Worm (Caenorhabditis elegans) whole organism, L1 larva: ENCODE measurements around the gene pod-1.
A peak's percentile ranks its signal among the peaks of the same experiment; 100 is the strongest.

ENCODE experiments used
- C34B4.2 ChIP-seq: sonication (generic microtip); optimal IDR thresholded peaks from 2 replicates; lab custom pipeline; 2017; ENCODE audit warnings: mild to moderate bottlenecking, missing genetic modification characterization, missing compliant biosample characterization
- alr-1 ChIP-seq: fragments of 200-800 bp; sonication (Bioruptor generic); optimal IDR thresholded peaks from 2 replicates; lab custom pipeline; 2018; ENCODE audit warnings: borderline replicate concordance, mild to moderate bottlenecking, missing genetic modification characterization, missing compliant biosample characterization
- aly-2 ChIP-seq: fragments of 150-350 bp; optimal IDR thresholded peaks from 2 replicates; lab custom pipeline; 2014; ENCODE audit warnings: missing biosample characterization, missing genetic modification characterization
- blmp-1 ChIP-seq: fragments of 150-350 bp; optimal IDR thresholded peaks from 2 replicates; lab custom pipeline; 2014; ENCODE audit warnings: missing biosample characterization, missing genetic modification characterization
- ceh-88 ChIP-seq: fragments of 200-800 bp; sonication (Bioruptor generic); IDR thresholded peaks from 2 replicates; pipeline ENCODE4 v1.3.6; 2022; ENCODE audit warnings: missing genetic modification characterization, missing compliant biosample characterization
- dsc-1 ChIP-seq: sonication (generic microtip); optimal IDR thresholded peaks from 2 replicates; lab custom pipeline; 2016; ENCODE audit warnings: mild to moderate bottlenecking, missing genetic modification characterization, missing compliant biosample characterization
- efl-1 ChIP-seq, 4 experiments: fragments of 150-350 bp; optimal IDR thresholded peaks in 3 of 4; peaks in 1 of 4; 1 replicate in 1 of 4; 2 replicates in 3 of 4; lab custom pipeline; 2014; ENCODE audit warnings: missing biosample characterization in 2 of 4, missing genetic modification characterization in 2 of 4, missing genetic modification reagents in 2 of 4
- egl-27 ChIP-seq, 2 experiments: fragments of 150-350 bp in 1 of 2; sonication (generic microtip); optimal IDR thresholded peaks; 3 replicates each; lab custom pipeline; 2017 to 2018; ENCODE audit warnings: missing biosample characterization in 2 of 2, missing genetic modification characterization in 2 of 2, missing genetic modification reagents in 2 of 2
- elt-2 ChIP-seq: sonication (generic microtip); optimal IDR thresholded peaks from 2 replicates; lab custom pipeline; 2016; ENCODE audit warnings: missing genetic modification characterization, mild to moderate bottlenecking, inconsistent platforms, missing compliant biosample characterization, missing genetic modification reagents
- fkh-10 ChIP-seq: sonication (generic microtip); optimal IDR thresholded peaks from 2 replicates; lab custom pipeline; 2017; ENCODE audit warnings: missing biosample characterization, missing genetic modification reagents, missing genetic modification characterization
- isw-1 ChIP-seq: fragments of 200-800 bp; sonication (Bioruptor generic); IDR thresholded peaks from 2 replicates; pipeline ENCODE4 v1.3.6; 2022; ENCODE audit warnings: missing genetic modification characterization, missing compliant biosample characterization
- lin-14 ChIP-seq: fragments of 200-800 bp; sonication (Bioruptor generic); optimal IDR thresholded peaks from 2 replicates; lab custom pipeline; 2018; ENCODE audit warnings: mild to moderate bottlenecking, missing genetic modification characterization, moderate library complexity, missing compliant biosample characterization
- lin-35 ChIP-seq, 2 experiments: fragments of 150-350 bp; optimal IDR thresholded peaks; 2 replicates each; lab custom pipeline; 2014; ENCODE audit warnings: missing biosample characterization in 2 of 2, missing genetic modification characterization in 2 of 2, missing genetic modification reagents in 2 of 2
- lsy-2 ChIP-seq, 2 experiments: fragments of 150-350 bp; optimal IDR thresholded peaks; 2 replicates each; lab custom pipeline; 2014; ENCODE audit warnings: missing biosample characterization in 2 of 2, missing genetic modification characterization in 2 of 2
- mab-9 ChIP-seq: fragments of 200-800 bp; sonication (Bioruptor generic); IDR thresholded peaks from 2 replicates; pipeline ENCODE4 v1.3.6; 2022; ENCODE audit warnings: missing genetic modification reagents, missing genetic modification characterization, missing compliant biosample characterization
- mef-2 ChIP-seq: fragments of 150-350 bp; optimal IDR thresholded peaks from 2 replicates; lab custom pipeline; 2014; ENCODE audit warnings: missing biosample characterization, missing genetic modification characterization
- nhr-11 ChIP-seq: fragments of 150-350 bp; optimal IDR thresholded peaks from 2 replicates; lab custom pipeline; 2014; ENCODE audit warnings: missing biosample characterization, missing genetic modification characterization
- nhr-76 ChIP-seq: sonication (generic microtip); optimal IDR thresholded peaks from 2 replicates; lab custom pipeline; 2017; ENCODE audit warnings: missing biosample characterization, missing genetic modification characterization
- nhr-85 ChIP-seq: sonication (generic microtip); peaks from one replicate; lab custom pipeline; 2016; ENCODE audit warnings: missing genetic modification characterization, inconsistent platforms, missing compliant biosample characterization
- nhr-90 ChIP-seq: sonication (generic microtip); optimal IDR thresholded peaks from 2 replicates; lab custom pipeline; 2016; ENCODE audit warnings: mild to moderate bottlenecking, missing genetic modification characterization, missing compliant biosample characterization; ENCODE audit not compliant: poor library complexity
- pax-3 ChIP-seq: fragments of 200-800 bp; sonication (Bioruptor generic); optimal IDR thresholded peaks from 2 replicates; lab custom pipeline; 2018; ENCODE audit warnings: mild to moderate bottlenecking, missing genetic modification characterization, moderate library complexity, missing compliant biosample characterization
- rnt-1 ChIP-seq: sonication (generic microtip); optimal IDR thresholded peaks from 2 replicates; lab custom pipeline; 2016; ENCODE audit warnings: mild to moderate bottlenecking, missing genetic modification characterization, moderate library complexity, missing compliant biosample characterization
- unc-98 ChIP-seq: fragments of 200-800 bp; sonication (Bioruptor generic); IDR thresholded peaks from 2 replicates; pipeline ENCODE4 v1.3.6; 2022; ENCODE audit warnings: missing genetic modification characterization, missing compliant biosample characterization
- xbp-1 ChIP-seq: sonication (generic microtip); optimal IDR thresholded peaks from 2 replicates; lab custom pipeline; 2016; ENCODE audit warnings: missing genetic modification characterization, missing compliant biosample characterization

pod-1 gene

DNA sequence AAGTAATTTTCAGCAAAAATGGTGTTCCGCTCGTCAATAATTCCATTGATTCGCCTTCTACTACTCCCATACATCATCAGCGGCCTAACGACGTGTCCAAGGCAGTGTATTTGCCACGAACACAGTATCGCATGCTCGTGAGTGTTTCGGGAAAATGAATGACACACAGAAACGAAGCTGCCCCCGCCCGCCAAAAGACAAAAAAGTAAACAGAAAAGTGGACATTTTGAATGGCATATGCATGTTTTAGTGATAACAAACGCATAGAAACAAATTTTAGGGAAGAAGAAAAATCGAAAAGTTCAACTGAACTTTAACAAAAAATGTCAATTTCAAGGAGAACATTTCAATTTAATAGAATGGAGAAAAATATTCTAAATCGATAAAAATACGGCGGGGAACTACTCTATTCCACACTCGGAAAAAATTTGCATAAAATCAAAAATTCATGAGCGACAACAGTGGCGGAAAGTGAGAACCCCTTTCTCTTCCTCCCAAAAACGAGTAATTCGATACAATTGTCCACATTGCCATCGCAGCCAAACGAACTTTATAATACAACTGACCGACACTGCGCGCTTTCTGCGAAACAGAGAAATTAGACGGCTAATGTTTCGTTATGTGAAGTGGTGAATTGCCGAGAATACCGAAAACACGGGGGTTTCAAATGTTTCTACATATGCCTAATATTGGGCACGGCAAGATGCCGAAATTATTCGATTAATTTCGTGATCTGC, 4.8 kb upstream of the pod-1 start:
- TF ChIP-seq elt-2 = no peak
- TF ChIP-seq blmp-1 (tag; lab: Kevin White, UChicago) = peak; percentile 41

DNA sequence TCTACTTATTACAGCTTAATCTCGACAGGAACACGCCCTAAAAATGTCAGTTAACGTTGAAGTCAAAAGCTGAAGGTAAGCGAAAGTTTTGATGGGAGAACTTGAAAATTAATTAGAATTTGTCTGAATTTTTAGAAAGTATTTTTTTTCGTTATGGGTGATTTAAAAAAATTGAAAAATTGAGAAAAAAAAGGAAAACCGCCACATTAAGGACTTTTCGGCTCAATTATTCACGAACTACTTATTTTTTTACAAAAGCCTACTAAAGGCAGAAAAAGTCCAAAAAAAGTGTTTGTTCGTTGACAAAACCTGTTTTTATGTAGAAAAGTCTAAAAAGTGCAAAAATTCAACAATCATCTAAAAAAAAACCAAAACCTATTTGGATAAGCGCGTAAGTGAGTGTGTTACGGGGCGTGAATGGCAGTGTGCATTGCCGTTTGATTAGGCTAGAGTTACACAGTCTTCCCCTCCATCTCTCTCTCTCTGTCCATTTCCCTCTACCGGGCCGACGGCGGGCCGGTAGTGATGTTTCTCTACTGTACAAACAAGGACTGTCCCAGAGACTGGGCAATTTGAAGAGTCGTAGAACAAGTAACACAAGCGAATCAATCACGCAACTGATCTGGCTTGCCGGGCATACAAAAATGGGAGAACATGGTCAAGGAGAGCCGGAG, 3.6 kb upstream of the pod-1 start, which contains the start of gene lron-13:
lron-13 (plus strand) TSS at position 15 of the 674 bp plus-strand sequence.
- peak in 1 of 2 experiments; percentile 31 for TF ChIP-seq lin-35 (GFP tag; optimal IDR thresholded peaks at IDR 0.05; lab: Kevin White, UChicago)
- TF ChIP-seq ceh-88 (GFP tag; lab: Robert Waterston, UW) = no peak
- no peak for TF ChIP-seq nhr-11 (tag; lab: Kevin White, UChicago)
- TF ChIP-seq efl-1 (optimal IDR thresholded peaks at IDR 0.05; lab: Kevin White, UChicago) = no peak
- TF ChIP-seq efl-1 (GFP tag; optimal IDR thresholded peaks at IDR 0.05 in 1 of 2; lab: Kevin White, UChicago) = peak in 1 of 2 experiments; percentile 88
- no peak for TF ChIP-seq unc-98 (GFP tag; lab: Robert Waterston, UW)
- TF ChIP-seq rnt-1 (tag; lab: Kevin White, UChicago) = no peak
- TF ChIP-seq nhr-90 (tag; lab: Kevin White, UChicago) = peak; percentile 0
- TF ChIP-seq nhr-85 (tag; lab: Kevin White, UChicago) = no peak

DNA sequence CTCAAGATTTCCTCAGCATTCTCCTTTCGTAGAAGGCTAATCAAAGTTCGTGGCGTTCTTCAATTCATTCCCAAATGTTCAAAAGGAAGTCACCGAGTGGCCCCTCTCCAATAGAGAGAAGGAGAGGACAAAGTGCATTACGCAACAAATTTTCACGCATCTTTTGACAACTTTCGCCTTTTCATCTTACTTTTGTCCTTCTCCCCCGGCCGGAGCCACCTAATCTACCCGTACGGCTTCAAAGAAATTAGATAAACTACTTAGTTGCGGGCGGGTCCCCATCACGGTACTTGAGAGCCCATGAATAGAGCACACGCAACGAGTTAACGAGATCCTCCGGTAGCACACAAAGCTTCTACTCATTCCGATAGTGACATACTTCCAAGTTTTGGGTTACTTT, 2.8 kb upstream of the pod-1 start:
- TF ChIP-seq fkh-10 = peak; percentile 75
- peak; percentile 23 for TF ChIP-seq lin-14
- no peak for TF ChIP-seq xbp-1

DNA sequence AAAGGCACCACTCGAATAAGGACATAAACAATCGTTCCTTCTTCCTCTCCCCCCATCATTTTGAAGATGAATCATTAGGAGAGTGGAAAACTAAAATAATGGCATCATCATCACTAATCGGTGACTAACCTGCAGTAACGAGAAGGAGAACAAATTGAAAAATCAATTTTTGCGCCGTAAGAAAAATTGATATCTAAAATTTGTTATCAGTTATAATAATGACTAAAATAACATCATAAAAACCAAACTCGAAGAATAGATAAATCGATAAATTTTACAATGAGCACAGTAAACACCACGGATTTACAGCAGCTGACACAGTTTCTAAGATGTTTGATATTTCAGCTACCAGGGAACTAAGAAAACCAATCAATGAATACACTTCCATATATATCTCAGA, 2.3 kb upstream of the pod-1 start:
- no peak for TF ChIP-seq isw-1
- TF ChIP-seq lsy-2 (tag; optimal IDR thresholded peaks at IDR 0.05; lab: Kevin White, UChicago) = no peak
- no peak for TF ChIP-seq mef-2 (tag; lab: Kevin White, UChicago)
- no peak for TF ChIP-seq pax-3 (tag; lab: Kevin White, UChicago)
- no peak for TF ChIP-seq nhr-85 (tag; lab: Kevin White, UChicago)
- no peak for TF ChIP-seq C34B4.2 (tag; lab: Kevin White, UChicago)
- no peak for TF ChIP-seq efl-1 (optimal IDR thresholded peaks at IDR 0.05; lab: Kevin White, UChicago)
- no peak for TF ChIP-seq efl-1 (GFP tag; optimal IDR thresholded peaks at IDR 0.05 in 1 of 2; lab: Kevin White, UChicago)
- TF ChIP-seq lin-35 (GFP tag; optimal IDR thresholded peaks at IDR 0.05; lab: Kevin White, UChicago) = no peak
- TF ChIP-seq nhr-76 (tag; lab: Kevin White, UChicago) = no peak
- no peak for TF ChIP-seq aly-2

DNA sequence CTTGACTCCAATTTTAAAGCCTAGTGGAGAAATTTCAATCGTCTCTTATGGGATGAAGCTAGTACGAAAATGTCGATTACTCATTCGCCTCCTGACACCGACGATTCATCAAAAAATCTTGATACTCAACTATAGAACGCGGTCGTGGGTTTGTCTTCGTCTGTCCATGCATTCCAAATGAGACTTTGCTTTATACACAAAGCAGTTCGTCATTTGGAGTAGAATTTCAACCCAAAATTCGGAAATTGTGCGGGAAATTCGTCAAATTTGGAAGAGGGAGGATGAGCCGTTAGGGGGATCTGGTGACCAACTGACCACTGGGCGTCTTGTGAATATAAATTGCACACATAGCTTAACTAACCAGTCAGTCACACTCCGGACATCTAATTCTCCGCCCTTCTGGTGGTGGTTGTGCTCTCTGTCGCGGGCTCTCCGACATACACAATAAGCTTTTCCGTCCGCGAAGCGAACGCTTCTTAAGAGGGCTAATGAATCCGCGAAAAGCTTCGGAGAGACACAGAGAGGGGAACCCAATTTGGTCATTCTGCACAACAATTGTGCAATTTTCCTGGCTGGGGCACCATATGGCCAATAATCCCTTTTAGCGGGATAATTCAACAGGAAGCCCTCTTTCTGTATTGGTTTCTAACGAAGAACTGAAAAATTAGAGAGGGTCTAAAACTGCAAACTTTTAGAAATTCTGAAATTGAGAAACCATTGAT, 1.4 kb upstream of the pod-1 start:
- peak; percentile 11 for TF ChIP-seq alr-1 (tag; lab: Kevin White, UChicago)
- no peak for TF ChIP-seq efl-1 (optimal IDR thresholded peaks at IDR 0.05; lab: Kevin White, UChicago)
- peak in 1 of 2 experiments; percentile 6 for TF ChIP-seq efl-1 (GFP tag; optimal IDR thresholded peaks at IDR 0.05 in 1 of 2; lab: Kevin White, UChicago)
- TF ChIP-seq nhr-85 (tag; lab: Kevin White, UChicago) = no peak

DNA sequence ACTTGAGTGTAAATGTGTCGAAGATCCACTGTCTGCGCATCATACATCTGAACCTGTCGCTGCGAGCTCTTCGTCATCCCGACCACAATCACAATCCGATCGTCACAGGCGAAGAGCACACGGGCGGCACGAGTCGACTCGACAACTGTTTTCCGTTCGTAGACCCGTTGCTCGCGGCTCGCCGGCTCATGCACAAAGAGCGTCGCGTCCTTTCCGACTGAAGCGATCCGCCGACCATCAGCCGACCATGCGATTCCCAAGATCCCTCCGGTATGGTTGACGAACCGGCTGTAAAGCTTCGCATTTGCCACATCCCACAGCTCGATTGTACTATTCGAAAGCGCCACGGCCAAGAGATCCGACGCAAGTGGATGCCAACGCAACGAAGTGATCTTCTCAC, 5.5 kb downstream of the pod-1 start:
- no peak for TF ChIP-seq egl-27 (tag; optimal IDR thresholded peaks at IDR 0.05; lab: Kevin White, UChicago)
- TF ChIP-seq dsc-1 (tag; lab: Kevin White, UChicago) = no peak
- TF ChIP-seq efl-1 (optimal IDR thresholded peaks at IDR 0.05; lab: Kevin White, UChicago) = no peak
- TF ChIP-seq efl-1 (GFP tag; optimal IDR thresholded peaks at IDR 0.05 in 1 of 2; lab: Kevin White, UChicago) = peak in 1 of 2 experiments; percentile 85

DNA sequence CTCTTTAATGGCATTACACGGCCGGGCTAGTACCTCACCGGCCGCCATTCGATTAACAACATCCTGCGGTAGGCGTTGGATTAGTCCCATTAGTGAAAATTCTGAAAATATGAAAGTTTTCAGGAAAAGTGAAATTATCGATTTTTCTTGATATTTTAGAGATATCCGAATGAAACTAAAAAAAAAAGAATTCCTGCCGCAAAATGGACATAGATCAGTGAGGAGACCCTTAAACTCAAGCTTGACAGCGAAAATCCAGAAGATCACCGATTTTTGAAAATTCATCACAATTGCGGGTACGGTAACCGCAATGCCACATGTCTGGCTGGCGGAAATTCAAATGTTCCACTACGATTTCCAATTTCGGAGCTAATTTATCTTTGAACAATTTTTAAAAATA, 9.5 kb downstream of the pod-1 start, which contains the start of gene mlh-1:
mlh-1 (minus strand) TSS at position 101 of the 400 bp plus-strand sequence.
- TF ChIP-seq efl-1 (optimal IDR thresholded peaks at IDR 0.05; lab: Kevin White, UChicago) = no peak
- TF ChIP-seq efl-1 (GFP tag; optimal IDR thresholded peaks at IDR 0.05 in 1 of 2; lab: Kevin White, UChicago) = peak in 1 of 2 experiments; percentile 33
- no peak for TF ChIP-seq mab-9
